Worm (Caenorhabditis elegans) whole organism, early embryonic: ENCODE results near the gene spt-5.

Experiments
- B0310.2 ChIP-seq: sonication (generic microtip); optimal IDR thresholded peaks from 2 replicates; lab custom pipeline; 2016; ENCODE audit warnings: mild to moderate bottlenecking, missing genetic modification characterization, missing compliant biosample characterization
- F13C5.2 ChIP-seq: sonication (generic microtip); optimal IDR thresholded peaks from 2 replicates; lab custom pipeline; 2017; ENCODE audit warnings: mild to moderate bottlenecking, missing genetic modification characterization, inconsistent platforms, missing compliant biosample characterization
- aly-1 ChIP-seq: sonication (generic microtip); optimal IDR thresholded peaks from 2 replicates; lab custom pipeline; 2016; ENCODE audit warnings: missing genetic modification characterization, missing compliant biosample characterization
- ama-1 ChIP-seq: fragments of 150-350 bp; optimal IDR thresholded peaks from 2 replicates; lab custom pipeline; 2014
- ceh-13 ChIP-seq: fragments of 200-800 bp; sonication (Bioruptor generic); optimal IDR thresholded peaks from 2 replicates; lab custom pipeline; 2018; ENCODE audit warnings: mild to moderate bottlenecking, missing genetic modification characterization, missing compliant biosample characterization
- ceh-36 ChIP-seq: sonication (generic microtip); optimal IDR thresholded peaks from 2 replicates; lab custom pipeline; 2016; ENCODE audit warnings: missing genetic modification characterization, inconsistent platforms, missing compliant biosample characterization
- ets-7 ChIP-seq: sonication (generic microtip); optimal IDR thresholded peaks from 2 replicates; lab custom pipeline; 2016; ENCODE audit warnings: missing genotype, missing genetic modification characterization, missing compliant biosample characterization
- flt-1 ChIP-seq: fragments of 200-800 bp; sonication (Bioruptor generic); IDR thresholded peaks from 2 replicates; pipeline ENCODE4 v1.3.6; 2022; ENCODE audit warnings: missing genetic modification characterization, missing compliant biosample characterization
- hmbx-1 ChIP-seq: sonication (generic microtip); optimal IDR thresholded peaks from 2 replicates; lab custom pipeline; 2016; ENCODE audit warnings: mild to moderate bottlenecking, missing genetic modification characterization, missing compliant biosample characterization
- hmg-4 ChIP-seq: fragments of 200-800 bp; sonication (Bioruptor generic); optimal IDR thresholded peaks from 2 replicates; lab custom pipeline; 2018; ENCODE audit warnings: mild to moderate bottlenecking, missing genetic modification characterization, missing compliant biosample characterization
- hnd-1 ChIP-seq: sonication (generic microtip); optimal IDR thresholded peaks from 2 replicates; lab custom pipeline; 2016; ENCODE audit warnings: missing genetic modification characterization, missing compliant biosample characterization
- pes-1 ChIP-seq: fragments of 200-800 bp; sonication (Bioruptor generic); IDR thresholded peaks from 2 replicates; pipeline ENCODE4 v1.3.6; 2022; ENCODE audit warnings: missing genetic modification reagents, missing genetic modification characterization, missing compliant biosample characterization
- scrt-1 ChIP-seq: fragments of 200-800 bp; sonication (Bioruptor generic); IDR thresholded peaks from 2 replicates; pipeline ENCODE4 v1.3.6; 2022; ENCODE audit warnings: missing genetic modification characterization, missing compliant biosample characterization
- sea-1 ChIP-seq: fragments of 200-800 bp; sonication (Bioruptor generic); conservative IDR thresholded peaks from 2 replicates; pipeline ENCODE4 v1.3.6; 2022; ENCODE audit warnings: missing genetic modification characterization, missing compliant biosample characterization
- tbx-11 ChIP-seq: fragments of 200-800 bp; sonication (Bioruptor generic); IDR thresholded peaks from 2 replicates; pipeline ENCODE4 v1.3.6; 2022; ENCODE audit warnings: missing genetic modification characterization, missing compliant biosample characterization
- tbx-37 ChIP-seq: fragments of 200-800 bp; sonication (Bioruptor generic); conservative IDR thresholded peaks from 2 replicates; pipeline ENCODE4 v1.3.6; 2022; ENCODE audit warnings: missing genetic modification reagents, missing genetic modification characterization, missing compliant biosample characterization
- tra-4 ChIP-seq: sonication (generic microtip); optimal IDR thresholded peaks from 2 replicates; lab custom pipeline; 2017; ENCODE audit warnings: missing genetic modification characterization, missing compliant biosample characterization

Gene spt-5

ce11 chrIV:12031003-12031402 lies 20.3 kb upstream of the spt-5 start, which contains the start of the genes T12G3.6 and mrpl-51:
TSS of gene T12G3.6 (minus strand) at chrIV:12031271.
TSS of gene mrpl-51 (plus strand) at chrIV:12031324.
- TF ChIP-seq hnd-1 (tag; lab: Kevin White, UChicago), result no peak
- TF ChIP-seq tbx-11 (GFP tag; lab: Robert Waterston, UW), result no peak

ce11 chrIV:12032383-12032782 lies 18.9 kb upstream of the spt-5 start:
- TF ChIP-seq ama-1 (lab: Kevin White, UChicago) (no peak), hmg-4 (peak; percentile 78), F13C5.2 (tag; lab: Kevin White, UChicago) (peak; percentile 67)

- TF ChIP-seq B0310.2 (no peak), F13C5.2 (tag; lab: Kevin White, UChicago) (no peak), hmbx-1 (tag; lab: Kevin White, UChicago) (no peak), ama-1 (lab: Kevin White, UChicago) (no peak), ceh-13 (GFP tag; lab: Kevin White, UChicago) (no peak), tra-4 (tag; lab: Kevin White, UChicago) (no peak), hmg-4 (no peak), tbx-37 (GFP tag; lab: Robert Waterston, UW) (no peak), pes-1 (no peak), tbx-11 (GFP tag; lab: Robert Waterston, UW) (no peak), hnd-1 (tag; lab: Kevin White, UChicago) (no peak), aly-1 (no peak), sea-1 (GFP tag; lab: Robert Waterston, UW) (no peak)
Observed at ce11 chrIV:12033985-12034384, 17.3 kb upstream of the spt-5 start, which contains the start of gene sqst-1. TSS of gene sqst-1 (plus strand) at chrIV:12034282.

ce11 chrIV:12034776-12035175 lies 16.5 kb upstream of the spt-5 start:
- no peak for TF ChIP-seq ama-1 (lab: Kevin White, UChicago)

ce11 chrIV:12035422-12035821 lies 15.9 kb upstream of the spt-5 start:
- no peak for TF ChIP-seq sea-1 (GFP tag; lab: Robert Waterston, UW)
- no peak for TF ChIP-seq ceh-36 (tag; lab: Kevin White, UChicago)
- no peak for TF ChIP-seq F13C5.2 (tag; lab: Kevin White, UChicago)
- TF ChIP-seq ama-1 (lab: Kevin White, UChicago), result no peak
- no peak for TF ChIP-seq pes-1

ce11 chrIV:12036924-12037323 lies 14.4 kb upstream of the spt-5 start:
- TF ChIP-seq pes-1 (no peak), tbx-37 (GFP tag; lab: Robert Waterston, UW) (no peak), ama-1 (lab: Kevin White, UChicago) (no peak), aly-1 (no peak), F13C5.2 (tag; lab: Kevin White, UChicago) (no peak), ets-7 (tag; lab: Kevin White, UChicago) (no peak), flt-1 (no peak), scrt-1 (GFP tag; lab: Robert Waterston, UW) (no peak)

ce11 chrIV:12040431-12040830 lies 10.9 kb upstream of the spt-5 start:
- TF ChIP-seq hnd-1 (tag; lab: Kevin White, UChicago) (no peak), F13C5.2 (tag; lab: Kevin White, UChicago) (no peak), ceh-36 (tag; lab: Kevin White, UChicago) (no peak), ets-7 (tag; lab: Kevin White, UChicago) (no peak), flt-1 (no peak), aly-1 (no peak), ama-1 (lab: Kevin White, UChicago) (no peak), ceh-13 (GFP tag; lab: Kevin White, UChicago) (no peak), sea-1 (GFP tag; lab: Robert Waterston, UW) (no peak), B0310.2 (no peak), tbx-37 (GFP tag; lab: Robert Waterston, UW) (no peak), scrt-1 (GFP tag; lab: Robert Waterston, UW) (no peak), hmbx-1 (tag; lab: Kevin White, UChicago) (no peak), tbx-11 (GFP tag; lab: Robert Waterston, UW) (no peak), pes-1 (no peak), hmg-4 (no peak), tra-4 (tag; lab: Kevin White, UChicago) (no peak)

ce11 chrIV:12043054-12043453 lies 8.2 kb upstream of the spt-5 start:
- TF ChIP-seq ceh-36 (tag; lab: Kevin White, UChicago) (no peak), hmg-4 (no peak), scrt-1 (GFP tag; lab: Robert Waterston, UW) (no peak), flt-1 (no peak), F13C5.2 (tag; lab: Kevin White, UChicago) (no peak), ets-7 (tag; lab: Kevin White, UChicago) (no peak), tbx-37 (GFP tag; lab: Robert Waterston, UW) (no peak), sea-1 (GFP tag; lab: Robert Waterston, UW) (no peak), aly-1 (no peak), pes-1 (no peak), B0310.2 (no peak), tbx-11 (GFP tag; lab: Robert Waterston, UW) (no peak), hmbx-1 (tag; lab: Kevin White, UChicago) (no peak)
